Worm (Caenorhabditis elegans): ENCODE measurements around the gene glb-28.

Gene glb-28

ce11 chrX:15300002-15300401 lies 17.0 kb downstream of the glb-28 start:
- TF ChIP-seq unc-62 (GFP tag; optimal IDR thresholded peaks at IDR 0.05): no peak

ce11 chrX:15297396-15297827 lies 19.6 kb downstream of the glb-28 start:
- no peak for TF ChIP-seq unc-62 (GFP tag; optimal IDR thresholded peaks at IDR 0.05)

DNA sequence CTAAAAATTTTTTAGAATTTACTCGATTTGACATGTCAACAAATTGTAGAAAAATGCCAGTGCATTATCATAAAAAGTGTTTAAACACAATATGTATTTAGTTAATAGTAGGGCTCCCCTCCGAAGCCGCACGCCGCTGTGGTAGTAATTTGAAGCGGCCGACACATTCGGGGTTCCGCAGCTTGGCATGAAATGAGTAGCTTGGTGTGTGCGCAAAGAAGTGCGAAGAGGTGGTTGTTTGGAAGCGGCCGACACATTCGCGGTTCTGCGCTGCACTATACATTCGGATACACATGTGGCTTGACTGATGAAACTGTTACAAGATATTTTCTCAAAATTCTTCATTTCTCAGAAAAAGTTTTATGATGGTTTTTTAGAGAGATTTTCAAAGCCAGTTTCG lies 31.5 kb downstream of the glb-28 start:
- TF ChIP-seq unc-62 (GFP tag; optimal IDR thresholded peaks at IDR 0.05): no peak

DNA sequence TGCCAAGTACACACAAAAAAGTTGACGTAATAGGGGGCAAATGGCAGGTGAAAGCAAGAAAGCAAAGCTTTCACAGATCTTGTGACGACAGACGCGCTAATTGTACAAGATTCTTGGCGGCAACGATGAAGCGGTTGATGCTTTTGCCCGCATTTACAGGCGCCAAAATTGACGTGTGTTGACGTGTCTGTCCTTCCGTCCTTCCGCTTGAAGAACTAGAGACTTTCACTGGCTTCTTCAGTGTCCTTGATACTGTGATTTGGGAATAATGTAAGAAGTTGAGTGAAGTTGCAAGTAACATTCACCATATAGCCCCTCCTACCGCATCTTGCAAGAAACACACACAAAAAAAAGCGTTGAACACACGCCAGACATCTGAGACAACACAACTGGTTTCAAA lies 33.3 kb downstream of the glb-28 start, which contains the start of gene jud-4:
Gene jud-4, plus strand, starts transcription at position 376 of the 400 bp plus-strand sequence.
- no peak for TF ChIP-seq unc-62 (GFP tag; optimal IDR thresholded peaks at IDR 0.05)

- no peak for TF ChIP-seq unc-62 (GFP tag; optimal IDR thresholded peaks at IDR 0.05)
These were observed 35.8 kb downstream of the glb-28 start for ce11 chrX:15281248-15281647.

ce11 chrX:15280318-15280717 lies 36.7 kb downstream of the glb-28 start:
- TF ChIP-seq unc-62 (GFP tag; optimal IDR thresholded peaks at IDR 0.05): no peak

DNA sequence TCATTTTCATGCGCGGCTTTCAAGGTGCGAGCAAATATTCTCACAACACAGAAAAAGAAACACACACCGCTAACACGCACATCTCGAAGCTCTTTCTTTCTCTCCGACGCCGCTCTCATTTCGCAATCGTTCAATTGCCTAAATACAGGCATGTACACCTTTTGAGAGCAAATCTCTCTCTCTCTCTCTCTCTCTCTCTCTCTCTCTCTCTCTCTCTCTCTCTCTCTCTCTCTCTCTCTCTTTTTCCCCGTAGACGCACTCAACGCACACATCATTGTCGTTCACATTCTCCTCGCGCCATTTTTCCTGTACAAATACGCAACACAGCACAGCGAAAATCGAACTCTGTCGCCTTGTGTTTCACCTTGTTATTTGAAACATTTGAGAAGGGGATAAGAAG lies 37.7 kb downstream of the glb-28 start:
- TF ChIP-seq unc-62 (GFP tag; optimal IDR thresholded peaks at IDR 0.05): no peak

DNA sequence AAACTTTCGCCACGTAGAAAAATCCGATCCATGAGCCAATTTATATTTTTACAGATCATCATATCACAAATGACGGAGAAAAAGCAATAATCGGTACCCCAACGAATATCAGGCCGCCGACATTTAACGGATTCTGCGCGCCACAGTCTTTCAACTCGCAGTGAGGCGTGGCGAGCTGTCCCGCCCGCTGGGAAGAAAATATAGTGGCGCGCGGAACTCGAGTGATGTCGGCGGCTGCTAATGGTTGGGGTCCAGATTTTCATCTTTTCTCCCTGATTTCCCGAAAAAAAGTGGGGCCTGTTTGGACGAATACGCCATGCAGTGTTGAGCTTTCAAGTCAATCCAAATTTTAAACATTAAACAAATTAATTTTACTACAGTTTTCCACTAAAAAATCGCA lies 38.5 kb downstream of the glb-28 start:
- no peak for TF ChIP-seq unc-62 (GFP tag; optimal IDR thresholded peaks at IDR 0.05)

ce11 chrX:15277714-15278187 lies 39.3 kb downstream of the glb-28 start, which contains the start of gene kin-20:
Gene kin-20, minus strand, starts transcription at chrX:15277764.
- TF ChIP-seq unc-62 (GFP tag; optimal IDR thresholded peaks at IDR 0.05): no peak

ce11 chrX:15276774-15277173 lies 40.3 kb downstream of the glb-28 start:
- no peak for TF ChIP-seq unc-62 (GFP tag; optimal IDR thresholded peaks at IDR 0.05)

ce11 chrX:15276241-15276640 lies 40.8 kb downstream of the glb-28 start:
- no peak for TF ChIP-seq unc-62 (GFP tag; optimal IDR thresholded peaks at IDR 0.05)

ce11 chrX:15274827-15275761 lies 42.0 kb downstream of the glb-28 start:
- no peak for TF ChIP-seq unc-62 (GFP tag; optimal IDR thresholded peaks at IDR 0.05)

DNA sequence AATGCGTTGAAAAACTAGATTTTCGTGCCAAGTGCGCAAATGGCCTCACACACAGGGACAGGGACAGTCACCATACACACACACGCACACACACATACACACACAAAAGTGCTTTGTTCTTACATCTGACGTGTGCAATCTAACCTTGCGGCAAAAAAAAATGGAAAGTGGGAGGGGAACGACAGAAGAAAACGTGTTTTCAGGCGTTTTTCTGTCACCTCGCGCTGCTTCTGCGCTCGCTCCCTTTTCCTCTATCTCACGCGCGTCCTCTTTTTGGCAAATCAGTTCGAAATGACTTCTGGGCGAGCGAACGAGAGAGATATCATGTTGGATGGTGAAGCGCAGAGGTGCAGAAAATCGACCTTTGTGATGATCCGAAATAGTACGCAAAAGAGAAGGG lies 43.0 kb downstream of the glb-28 start:
- no peak for TF ChIP-seq unc-62 (GFP tag; optimal IDR thresholded peaks at IDR 0.05)

ce11 chrX:15272925-15273324 lies 44.1 kb downstream of the glb-28 start:
- no peak for TF ChIP-seq unc-62 (GFP tag; optimal IDR thresholded peaks at IDR 0.05)

DNA sequence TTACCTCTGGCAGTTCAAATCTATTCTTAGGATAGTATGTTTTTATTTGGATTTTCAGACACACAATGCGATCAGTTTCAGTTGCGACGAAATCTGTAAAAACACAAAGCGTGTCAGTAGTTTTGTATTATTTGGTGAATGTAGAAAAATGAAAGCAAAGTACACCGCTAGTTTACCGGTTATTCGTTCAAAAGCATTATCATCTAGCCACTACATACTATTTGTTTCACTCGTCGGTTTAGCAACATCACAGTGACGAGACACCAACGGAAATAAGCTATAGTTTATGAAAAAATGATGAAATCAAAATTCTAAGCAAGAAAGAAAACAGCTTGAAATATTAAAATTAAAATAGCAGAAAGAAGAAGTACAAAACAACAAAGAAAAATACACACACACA lies 46.4 kb downstream of the glb-28 start:
- TF ChIP-seq unc-62 (GFP tag; optimal IDR thresholded peaks at IDR 0.05): no peak

ce11 chrX:15268461-15268860 lies 48.6 kb downstream of the glb-28 start:
- TF ChIP-seq unc-62 (GFP tag; optimal IDR thresholded peaks at IDR 0.05): no peak

All from whole organism, dauer.